Worm (Caenorhabditis elegans): ENCODE results near the gene C16C8.5.

- TF ChIP-seq him-1 (tag; optimal IDR thresholded peaks at IDR 0.05), result no peak
- TF ChIP-seq W03F9.2 (tag; optimal IDR thresholded peaks at IDR 0.05), result no peak
- no peak for TF ChIP-seq dao-5 (tag; optimal IDR thresholded peaks at IDR 0.05)
Observed at ce11 chrII:3441377-3441776, 3.8 kb downstream of the C16C8.5 start, which contains the start of gene C16C8.27.

Data from whole organism, L4/young adult.